Worm (Caenorhabditis elegans): ENCODE data around the gene apc-10.

- TF ChIP-seq him-1 (tag; optimal IDR thresholded peaks at IDR 0.05) (no peak), dao-5 (tag; optimal IDR thresholded peaks at IDR 0.05) (no peak), W03F9.2 (tag; optimal IDR thresholded peaks at IDR 0.05) (no peak)
Observed at ce11 chrV:10425098-10425497, 1.1 kb downstream of the apc-10 start, which contains the start of gene col-12.
